Fruit fly (Drosophila melanogaster) whole organism, pupa: ENCODE data around the gene Nse4.

Experiments used
- CG12605 ChIP-seq: fragments of 200-800 bp; sonication (Bioruptor generic); IDR thresholded peaks from 2 replicates; pipeline ENCODE4 v1.3.6; 2022; ENCODE audit warnings: missing biosample characterization, missing genetic modification characterization
- CG15710 ChIP-seq: fragments of 200-800 bp; sonication (Bioruptor generic); optimal IDR thresholded peaks from 2 replicates; lab custom pipeline; 2018; ENCODE audit warnings: missing biosample characterization, mild to moderate bottlenecking, missing genetic modification characterization, moderate library complexity

dm6 chr2L:10457191-10457899 lies 18.1 kb downstream of the Nse4 start, which contains the start of the genes LManI and LManII:
- TF ChIP-seq CG15710 (tag; lab: Kevin White, UChicago), result no peak
- TF ChIP-seq CG12605 (GFP tag; lab: Robert Waterston, UW), result peak; percentile 12; the same call in 1 of the 2 replicates
